Worm (Caenorhabditis elegans) whole organism, mixed stage, embryonic: ENCODE results near the gene cccp-1.

ENCODE experiments used
- M03D4.4 ChIP-seq: sonication (generic microtip); optimal IDR thresholded peaks from 2 replicates; lab custom pipeline; 2017; ENCODE audit warnings: mild to moderate bottlenecking, missing genetic modification characterization, missing compliant biosample characterization
- bed-3 ChIP-seq: fragments of 200-800 bp; sonication (Bioruptor generic); optimal IDR thresholded peaks from 3 replicates; lab custom pipeline; 2018; ENCODE audit warnings: mild to moderate bottlenecking, missing genetic modification characterization, moderate library complexity, missing compliant biosample characterization
- blmp-1 ChIP-seq: fragments of 150-350 bp; optimal IDR thresholded peaks from 2 replicates; lab custom pipeline; 2014; ENCODE audit warnings: missing biosample characterization, missing genetic modification characterization
- ceh-43 ChIP-seq: fragments of 200-800 bp; sonication (Bioruptor generic); optimal IDR thresholded peaks from 2 replicates; lab custom pipeline; 2018; ENCODE audit warnings: mild to moderate bottlenecking, missing genetic modification characterization, moderate library complexity, missing compliant biosample characterization
- ceh-83 ChIP-seq: fragments of 200-800 bp; sonication (Bioruptor generic); optimal IDR thresholded peaks from 2 replicates; lab custom pipeline; 2018; ENCODE audit warnings: mild to moderate bottlenecking, missing genetic modification characterization, missing compliant biosample characterization
- ces-1 ChIP-seq: fragments of 150-350 bp; optimal IDR thresholded peaks from 2 replicates; lab custom pipeline; 2014; ENCODE audit warnings: missing biosample characterization, missing genetic modification reagents, missing genetic modification characterization
- cnd-1 ChIP-seq: fragments of 200-800 bp; sonication (Bioruptor generic); optimal IDR thresholded peaks from 2 replicates; lab custom pipeline; 2018; ENCODE audit warnings: mild to moderate bottlenecking, missing genetic modification characterization, missing compliant biosample characterization
- drap-1 ChIP-seq: fragments of 200-800 bp; sonication (Bioruptor generic); optimal IDR thresholded peaks from 3 replicates; lab custom pipeline; 2018; ENCODE audit warnings: mild to moderate bottlenecking, missing genetic modification characterization, missing compliant biosample characterization
- elt-3 ChIP-seq: fragments of 150-350 bp; optimal IDR thresholded peaks from 2 replicates; lab custom pipeline; 2014; ENCODE audit warnings: missing biosample characterization, missing genetic modification characterization
- flh-1 ChIP-seq: fragments of 200-800 bp; sonication (Bioruptor generic); optimal IDR thresholded peaks from 2 replicates; lab custom pipeline; 2018; ENCODE audit warnings: mild to moderate bottlenecking, missing genetic modification characterization, moderate library complexity, missing compliant biosample characterization
- ham-2 ChIP-seq: fragments of 200-800 bp; sonication (Bioruptor generic); optimal IDR thresholded peaks from 2 replicates; lab custom pipeline; 2018; ENCODE audit warnings: mild to moderate bottlenecking, missing genetic modification characterization, missing compliant biosample characterization
- lin-32 ChIP-seq: fragments of 200-800 bp; sonication (Bioruptor generic); optimal IDR thresholded peaks from 2 replicates; lab custom pipeline; 2018; ENCODE audit warnings: mild to moderate bottlenecking, missing genetic modification characterization, missing compliant biosample characterization
- lsy-2 ChIP-seq: fragments of 150-350 bp; optimal IDR thresholded peaks from 2 replicates; lab custom pipeline; 2014; ENCODE audit warnings: missing biosample characterization, missing genetic modification characterization
- mab-5 ChIP-seq: fragments of 150-350 bp; optimal IDR thresholded peaks from 2 replicates; lab custom pipeline; 2014; ENCODE audit warnings: missing biosample characterization, missing genetic modification characterization
- mep-1 ChIP-seq: fragments of 150-350 bp; optimal IDR thresholded peaks from 2 replicates; lab custom pipeline; 2017; ENCODE audit warnings: missing biosample characterization, missing genetic modification reagents, missing genetic modification characterization, inconsistent platforms
- mls-2 ChIP-seq: sonication (generic microtip); optimal IDR thresholded peaks from 2 replicates; lab custom pipeline; 2016; ENCODE audit warnings: mild to moderate bottlenecking, missing genetic modification characterization, moderate library complexity, missing compliant biosample characterization
- nhr-12 ChIP-seq: fragments of 150-350 bp; optimal IDR thresholded peaks from 2 replicates; lab custom pipeline; 2014; ENCODE audit warnings: missing biosample characterization, missing genetic modification characterization
- nhr-2 ChIP-seq: fragments of 150-350 bp; optimal IDR thresholded peaks from 2 replicates; lab custom pipeline; 2014; ENCODE audit warnings: missing biosample characterization, missing genetic modification characterization
- nhr-28 ChIP-seq: fragments of 150-350 bp; optimal IDR thresholded peaks from 2 replicates; lab custom pipeline; 2014; ENCODE audit warnings: missing biosample characterization, missing genetic modification characterization
- nhr-76 ChIP-seq: sonication (generic microtip); optimal IDR thresholded peaks from 2 replicates; lab custom pipeline; 2017; ENCODE audit warnings: missing biosample characterization, missing genetic modification characterization
- pha-4 ChIP-seq: fragments of 150-350 bp; optimal IDR thresholded peaks from 2 replicates; lab custom pipeline; 2018; ENCODE audit warnings: missing biosample characterization, missing genetic modification reagents, missing genetic modification characterization
- sem-2 ChIP-seq: fragments of 200-800 bp; sonication (Bioruptor generic); optimal IDR thresholded peaks from 2 replicates; lab custom pipeline; 2018; ENCODE audit warnings: mild to moderate bottlenecking, missing genetic modification characterization, missing compliant biosample characterization
- snpc-4 ChIP-seq: fragments of 150-350 bp; optimal IDR thresholded peaks from 2 replicates; lab custom pipeline; 2014; ENCODE audit warnings: missing biosample characterization, missing genetic modification characterization
- sptf-1 ChIP-seq: sonication (generic microtip); optimal IDR thresholded peaks from 2 replicates; lab custom pipeline; 2017; ENCODE audit warnings: mild to moderate bottlenecking, missing genetic modification characterization, moderate library complexity, missing compliant biosample characterization
- tbx-8 ChIP-seq: fragments of 200-800 bp; sonication (Bioruptor generic); optimal IDR thresholded peaks from 2 replicates; lab custom pipeline; 2018; ENCODE audit warnings: mild to moderate bottlenecking, missing genetic modification characterization, moderate library complexity, missing compliant biosample characterization
- unc-120 ChIP-seq: sonication (generic microtip); optimal IDR thresholded peaks from 2 replicates; lab custom pipeline; 2017; ENCODE audit warnings: missing genetic modification characterization, missing compliant biosample characterization; ENCODE audit not compliant: poor library complexity, severe bottlenecking
- unc-39 ChIP-seq: fragments of 150-350 bp; optimal IDR thresholded peaks from 2 replicates; lab custom pipeline; 2014; ENCODE audit warnings: missing biosample characterization, missing genetic modification characterization
- unc-62 ChIP-seq: fragments of 150-350 bp; optimal IDR thresholded peaks from 2 replicates; lab custom pipeline; 2014; ENCODE audit warnings: missing biosample characterization, missing genetic modification reagents, missing genetic modification characterization
- zip-8 ChIP-seq: fragments of 150-350 bp; optimal IDR thresholded peaks from 2 replicates; lab custom pipeline; 2014; ENCODE audit warnings: missing biosample characterization, missing genetic modification characterization
- ztf-11 ChIP-seq: fragments of 150-350 bp; optimal IDR thresholded peaks from 2 replicates; lab custom pipeline; 2014; ENCODE audit warnings: missing biosample characterization, missing genetic modification characterization

Gene cccp-1

DNA sequence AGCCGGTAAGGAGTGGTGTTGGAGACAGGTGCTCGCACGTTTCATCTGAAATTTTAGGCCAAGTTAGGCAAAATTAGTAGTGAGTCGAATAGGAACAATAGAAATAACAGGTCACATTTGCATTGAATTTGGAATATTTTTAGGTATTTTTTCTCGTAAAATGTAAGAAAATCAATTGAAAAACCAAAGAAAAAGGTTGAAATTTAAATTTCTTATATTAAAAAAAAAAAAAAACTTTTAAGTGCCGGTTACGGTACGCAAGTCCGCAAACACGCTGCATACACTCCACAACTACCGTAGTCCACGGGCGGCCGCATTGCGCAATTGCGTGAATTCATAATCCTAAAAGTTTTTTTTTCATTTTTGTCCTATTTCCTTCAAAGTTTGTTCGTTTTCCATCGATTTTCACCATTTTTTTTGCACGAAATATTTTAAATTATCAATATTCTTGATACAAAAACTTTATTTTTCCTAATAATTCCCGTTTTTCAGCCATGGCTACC is 23.0 kb downstream of the cccp-1 start, which contains the start of the genes Y111B2A.1 and Y111B2A.2:
TSS of gene Y111B2A.1 (minus strand) at position 51 of the 503 bp plus-strand sequence.
TSS of gene Y111B2A.2 (plus strand) at position 493 of the 503 bp plus-strand sequence.
- no peak for TF ChIP-seq ham-2 (GFP tag; lab: Kevin White, UChicago)
- TF ChIP-seq blmp-1 (tag; lab: Kevin White, UChicago): no peak
- peak; percentile 49 for TF ChIP-seq lsy-2 (tag; lab: Kevin White, UChicago)

DNA sequence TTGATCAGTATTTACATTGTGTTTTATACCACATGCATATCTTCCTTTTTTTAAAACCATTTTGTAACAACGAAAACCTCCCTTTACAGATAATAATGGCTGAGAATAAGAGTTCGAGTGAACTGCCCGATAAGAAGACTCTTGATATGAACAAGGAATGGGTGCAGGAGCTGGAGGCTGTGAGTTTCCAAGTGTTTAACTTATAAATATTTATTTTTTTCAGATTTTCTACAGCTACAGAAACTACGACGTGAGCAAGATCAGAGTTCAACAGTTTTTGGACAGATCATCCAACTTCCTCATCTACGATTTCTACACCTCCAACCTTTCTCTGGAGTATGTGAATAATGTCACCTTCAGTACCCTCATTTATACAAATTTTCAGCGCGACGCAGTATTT is 23.8 kb downstream of the cccp-1 start, which contains the start of gene herd-1:
TSS of gene herd-1 (plus strand) at position 90 of the 400 bp plus-strand sequence.
- TF ChIP-seq zip-8 (tag; lab: Kevin White, UChicago) (no peak), M03D4.4 (tag; lab: Kevin White, UChicago) (no peak), ham-2 (GFP tag; lab: Kevin White, UChicago) (no peak), ztf-11 (no peak), mab-5 (no peak), mls-2 (no peak), nhr-12 (tag; lab: Kevin White, UChicago) (no peak), sem-2 (GFP tag; lab: Kevin White, UChicago) (no peak), elt-3 (tag; lab: Kevin White, UChicago) (no peak)
- TF ChIP-seq, all 35 proteins: peak for 0

DNA sequence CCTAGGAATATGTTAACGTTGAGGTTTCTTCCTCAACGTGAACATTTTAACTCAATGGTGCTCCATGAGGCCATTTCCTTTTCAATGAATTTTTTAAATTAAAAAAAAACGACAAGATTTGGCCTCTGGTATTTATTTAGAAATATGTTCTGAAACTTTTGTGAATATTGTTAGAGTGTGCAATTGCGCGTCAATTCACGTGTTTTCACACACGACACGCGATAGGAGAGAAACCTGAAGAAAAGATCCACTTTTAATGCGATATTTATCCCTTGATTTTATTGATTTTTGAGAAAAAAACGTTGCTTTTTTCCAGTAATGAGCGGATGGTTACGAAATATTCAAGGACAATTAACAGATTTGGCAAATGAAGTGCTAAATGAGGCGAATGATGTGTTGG is 26.6 kb downstream of the cccp-1 start, which contains the start of gene sql-1:
TSS of gene sql-1 (plus strand) at position 313 of the 400 bp plus-strand sequence.
- TF ChIP-seq ceh-83 (GFP tag; lab: Kevin White, UChicago) (no peak), ces-1 (GFP tag; lab: Kevin White, UChicago) (peak; percentile 12)

DNA sequence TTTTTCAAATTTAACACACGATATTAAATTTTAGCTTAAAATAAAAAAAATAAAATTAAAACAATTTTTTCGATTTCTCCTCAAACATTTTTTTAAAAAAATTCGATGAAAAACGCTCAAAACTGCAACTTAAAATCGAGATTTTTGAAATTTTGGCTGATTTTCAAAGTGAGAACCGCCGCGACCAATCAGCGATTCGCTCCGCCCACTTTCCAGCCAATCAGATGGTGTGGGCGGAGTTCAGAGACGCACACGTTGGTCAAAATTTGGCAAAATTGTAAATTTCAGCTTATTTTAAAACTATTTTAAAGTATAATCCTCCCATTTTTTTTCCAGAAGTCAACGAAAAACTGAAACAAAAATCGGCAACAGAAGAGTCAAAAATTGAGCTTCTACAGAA is 37.8 kb downstream of the cccp-1 start:
- TF ChIP-seq lin-32 (GFP tag; lab: Kevin White, UChicago) (no peak), bed-3 (GFP tag; lab: Kevin White, UChicago) (no peak), mls-2 (no peak), sem-2 (GFP tag; lab: Kevin White, UChicago) (no peak), unc-120 (tag; lab: Kevin White, UChicago) (no peak), drap-1 (GFP tag; lab: Kevin White, UChicago) (no peak), ceh-43 (GFP tag; lab: Kevin White, UChicago) (no peak), nhr-76 (tag; lab: Kevin White, UChicago) (no peak), zip-8 (tag; lab: Kevin White, UChicago) (no peak), ces-1 (GFP tag; lab: Kevin White, UChicago) (no peak), flh-1 (GFP tag; lab: Kevin White, UChicago) (no peak), M03D4.4 (tag; lab: Kevin White, UChicago) (no peak), tbx-8 (GFP tag; lab: Kevin White, UChicago) (no peak), mep-1 (tag; lab: Kevin White, UChicago) (no peak), nhr-28 (tag; lab: Kevin White, UChicago) (no peak), snpc-4 (tag; lab: Kevin White, UChicago) (no peak)

DNA sequence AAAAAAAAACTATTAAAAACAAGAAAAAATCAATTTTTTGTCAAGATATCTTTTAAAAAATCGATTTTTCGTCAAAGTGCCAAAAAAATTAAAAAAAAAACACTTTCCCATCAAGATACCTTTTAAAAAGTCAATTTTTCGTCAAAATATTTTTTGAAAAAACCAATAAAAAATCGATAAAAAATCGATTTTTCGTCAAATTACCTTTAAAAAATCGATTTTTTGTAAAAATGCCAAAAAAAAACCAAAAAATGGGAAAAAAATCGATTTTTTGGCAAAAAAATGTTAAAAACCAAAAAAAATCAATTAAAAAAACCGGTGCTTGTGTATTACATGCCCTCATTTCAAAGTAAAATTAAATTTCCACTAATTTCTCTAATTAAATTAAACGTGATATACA is 45.0 kb downstream of the cccp-1 start:
- TF ChIP-seq mep-1 (tag; lab: Kevin White, UChicago) (no peak), cnd-1 (no peak), sptf-1 (tag; lab: Kevin White, UChicago) (no peak), M03D4.4 (tag; lab: Kevin White, UChicago) (no peak), nhr-12 (tag; lab: Kevin White, UChicago) (no peak), sem-2 (GFP tag; lab: Kevin White, UChicago) (no peak), tbx-8 (GFP tag; lab: Kevin White, UChicago) (no peak), nhr-2 (tag; lab: Kevin White, UChicago) (no peak), pha-4 (no peak), ham-2 (GFP tag; lab: Kevin White, UChicago) (no peak), unc-62 (GFP tag; lab: Kevin White, UChicago) (no peak), ces-1 (GFP tag; lab: Kevin White, UChicago) (no peak), snpc-4 (tag; lab: Kevin White, UChicago) (no peak), unc-39 (tag; lab: Kevin White, UChicago) (no peak)
